Fruit fly (Drosophila melanogaster) S2 (cell line): ENCODE data around the gene CG31815.

Experiments
- CG8478 ChIP-seq: fragments of >200 bp; optimal IDR thresholded peaks from 2 replicates; lab custom pipeline; 2018
- CTCF ChIP-seq, 2 experiments: fragments of >200 bp; optimal IDR thresholded peaks; 2 replicates each; lab custom pipeline; 2018

dm6 chr2L:16645479-16646302 is 40.1 kb downstream of the CG31815 start:
- no peak for TF ChIP-seq CG8478
- TF ChIP-seq CTCF (optimal IDR thresholded peaks at IDR 0.05; lab: Kevin White, UChicago), result no peak
